ENCODE assay signal across 1 worm cellular context in genomic region chrII:13739423-13739822, ce11.
TF ChIP-seq lines count a peak whose summit lies in the region.

No protein-coding gene starts in this region.

TF ChIP-seq in whole organism, L1 larva, 84 proteins besides CTCF, POLR2A, EP300 and RAD21 (continued from another document):
- peak; percentile 2 to 17 for TF ChIP-seq lin-35 (GFP tag; optimal IDR thresholded peaks at IDR 0.05; lab: Kevin White, UChicago)
- peak; percentile 42 for TF ChIP-seq mep-1 (tag; optimal IDR thresholded peaks at IDR 0.05; lab: Kevin White, UChicago)
- peak; percentile 29 for TF ChIP-seq nhr-77 (tag; optimal IDR thresholded peaks at IDR 0.05; lab: Kevin White, UChicago)
- peak in 1 of 3 experiments; percentile 16 for TF ChIP-seq dpl-1 (GFP tag; optimal IDR thresholded peaks at IDR 0.05; lab: Kevin White, UChicago)
